Fruit fly (Drosophila melanogaster) whole organism, embryonic: ENCODE data around the gene CG43610.

Source experiments
- Adf1 ChIP-seq: fragments of 200-800 bp; sonication (Bioruptor generic); IDR thresholded peaks from 2 replicates; pipeline ENCODE4 v1.3.6; 2022; ENCODE audit warnings: missing biosample characterization, missing genetic modification characterization
- Bgb ChIP-seq: fragments of 200-800 bp; sonication (Bioruptor generic); IDR thresholded peaks from 2 replicates; pipeline ENCODE4 v1.3.6; 2022; ENCODE audit warnings: missing biosample characterization, missing genetic modification characterization; ENCODE audit not compliant: partially characterized antibody
- CG12071 ChIP-seq: fragments of 200-800 bp; sonication (Bioruptor generic); optimal IDR thresholded peaks from 3 replicates; lab custom pipeline; 2018; ENCODE audit warnings: missing biosample characterization, mild to moderate bottlenecking, missing genetic modification characterization
- CG12299 ChIP-seq: fragments of 200-800 bp; sonication (Bioruptor generic); optimal IDR thresholded peaks from 2 replicates; lab custom pipeline; 2018; ENCODE audit warnings: missing biosample characterization, mild to moderate bottlenecking, missing genetic modification characterization
- CG13287 ChIP-seq: fragments of 200-800 bp; sonication (Bioruptor generic); IDR thresholded peaks from 2 replicates; pipeline ENCODE4 v1.3.6; 2022; ENCODE audit warnings: missing biosample characterization, missing genetic modification characterization; ENCODE audit not compliant: partially characterized antibody
- CG30020 ChIP-seq: fragments of 200-800 bp; optimal IDR thresholded peaks from 2 replicates; lab custom pipeline; 2019; ENCODE audit warnings: missing biosample characterization, mild to moderate bottlenecking, missing genetic modification characterization, moderate library complexity
- CG31365 ChIP-seq: fragments of 200-800 bp; sonication (Bioruptor generic); optimal IDR thresholded peaks from 2 replicates; lab custom pipeline; 2018; ENCODE audit warnings: missing biosample characterization, mild to moderate bottlenecking, missing genetic modification characterization
- CG33213 ChIP-seq: fragments of 200-800 bp; sonication (Bioruptor generic); optimal IDR thresholded peaks from 3 replicates; lab custom pipeline; 2016; ENCODE audit warnings: missing biosample characterization, missing genetic modification characterization
- CG3726 ChIP-seq: fragments of 200-800 bp; sonication (Bioruptor generic); IDR thresholded peaks from 3 replicates; pipeline ENCODE4, ENCODE4 v1.3.6; 2022; ENCODE audit warnings: missing biosample characterization, missing genetic modification characterization
- CG6654 ChIP-seq: fragments of 200-800 bp; sonication (Bioruptor generic); optimal IDR thresholded peaks from 2 replicates; lab custom pipeline; 2017; ENCODE audit warnings: missing biosample characterization, mild to moderate bottlenecking, missing genetic modification characterization
- CG7372 ChIP-seq: fragments of 200-800 bp; sonication (Bioruptor generic); IDR thresholded peaks from 2 replicates; pipeline ENCODE4 v1.3.6; 2022; ENCODE audit warnings: missing biosample characterization, missing genetic modification characterization
- CG8359 ChIP-seq: fragments of 200-800 bp; sonication (Bioruptor generic); optimal IDR thresholded peaks from 2 replicates; lab custom pipeline; 2017; ENCODE audit warnings: missing biosample characterization, mild to moderate bottlenecking, missing genetic modification characterization, borderline replicate concordance
- CG9932 ChIP-seq: fragments of 200-800 bp; sonication (Bioruptor generic); IDR thresholded peaks from 2 replicates; pipeline ENCODE4 v1.3.6; 2022; ENCODE audit warnings: missing biosample characterization, missing genetic modification characterization
- Gug ChIP-seq: fragments of 200-800 bp; sonication (Bioruptor generic); IDR thresholded peaks from 4 replicates; pipeline ENCODE4 v1.3.6; 2022; ENCODE audit warnings: missing biosample characterization, missing genetic modification characterization
- Hey ChIP-seq: fragments of 200-800 bp; sonication (Bioruptor generic); optimal IDR thresholded peaks from 3 replicates; lab custom pipeline; 2018; ENCODE audit warnings: missing biosample characterization, mild to moderate bottlenecking, missing genetic modification characterization
- HmgZ ChIP-seq: fragments of 200-800 bp; sonication (Bioruptor generic); optimal IDR thresholded peaks from 2 replicates; lab custom pipeline; 2018; ENCODE audit warnings: missing biosample characterization, mild to moderate bottlenecking, missing genetic modification characterization
- Jarid2 ChIP-seq: fragments of 200-800 bp; sonication (Bioruptor generic); optimal IDR thresholded peaks from 3 replicates; lab custom pipeline; 2017; ENCODE audit warnings: mild to moderate bottlenecking, missing biosample characterization, missing genetic modification reagents, missing genetic modification characterization
- Meics ChIP-seq: fragments of 200-800 bp; sonication (Bioruptor generic); optimal IDR thresholded peaks from 2 replicates; lab custom pipeline; 2017; ENCODE audit warnings: missing biosample characterization, mild to moderate bottlenecking, missing genetic modification characterization
- Mrtf ChIP-seq: fragments of 200-800 bp; sonication (Bioruptor generic); IDR thresholded peaks from 3 replicates; pipeline ENCODE4 v1.3.6; 2022; ENCODE audit warnings: missing biosample characterization, missing genetic modification characterization
- NK7.1 ChIP-seq: fragments of 200-800 bp; sonication (Bioruptor generic); optimal IDR thresholded peaks from 3 replicates; lab custom pipeline; 2016; ENCODE audit warnings: missing biosample characterization, missing genetic modification characterization
- Taf1 ChIP-seq: fragments of 200-800 bp; sonication (Bioruptor generic); IDR thresholded peaks from 2 replicates; pipeline ENCODE4 v1.3.6; 2022; ENCODE audit warnings: missing biosample characterization, missing genetic modification characterization
- ash1 ChIP-seq: fragments of 200-800 bp; sonication (Bioruptor generic); optimal IDR thresholded peaks from 2 replicates; lab custom pipeline; 2018; ENCODE audit warnings: missing biosample characterization, mild to moderate bottlenecking, missing genetic modification characterization
- cato ChIP-seq: fragments of 200-800 bp; sonication (Bioruptor generic); optimal IDR thresholded peaks from 2 replicates; lab custom pipeline; 2016; ENCODE audit warnings: missing biosample characterization, missing genetic modification characterization, borderline replicate concordance
- cg ChIP-seq: fragments of 200-800 bp; sonication (Bioruptor generic); optimal IDR thresholded peaks from 3 replicates; lab custom pipeline; 2019; ENCODE audit warnings: missing biosample characterization, mild to moderate bottlenecking, missing genetic modification characterization, moderate library complexity
- chinmo ChIP-seq: fragments of 200-800 bp; sonication (Bioruptor generic); IDR thresholded peaks from 4 replicates; pipeline ENCODE4 v1.3.6; 2022; ENCODE audit warnings: missing biosample characterization, missing genetic modification characterization; ENCODE audit not compliant: partially characterized antibody
- da ChIP-seq: fragments of 200-800 bp; sonication (Bioruptor generic); optimal IDR thresholded peaks from 2 replicates; lab custom pipeline; 2016; ENCODE audit warnings: missing biosample characterization, missing genetic modification characterization
- dysf ChIP-seq: fragments of 200-800 bp; sonication (Bioruptor generic); IDR thresholded peaks from 3 replicates; pipeline ENCODE4 v1.3.6; 2022; ENCODE audit warnings: missing biosample characterization, missing genetic modification characterization
- ewg ChIP-seq: fragments of 200-800 bp; sonication (Bioruptor generic); optimal IDR thresholded peaks from 3 replicates; lab custom pipeline; 2017; ENCODE audit warnings: mild to moderate bottlenecking, missing biosample characterization, missing genetic modification reagents, missing genetic modification characterization
- exex ChIP-seq: fragments of 200-800 bp; sonication (Bioruptor generic); optimal IDR thresholded peaks from 4 replicates; lab custom pipeline; 2018; ENCODE audit warnings: missing biosample characterization, mild to moderate bottlenecking, missing genetic modification characterization, moderate library complexity
- ftz-f1 ChIP-seq: fragments of 200-800 bp; sonication (Bioruptor generic); optimal IDR thresholded peaks from 2 replicates; lab custom pipeline; 2016; ENCODE audit warnings: missing biosample characterization, missing genetic modification characterization
- klu ChIP-seq: fragments of 200-800 bp; sonication (Bioruptor generic); IDR thresholded peaks from 2 replicates; pipeline ENCODE4 v1.3.6; 2022; ENCODE audit warnings: missing biosample characterization, missing genetic modification characterization
- lab ChIP-seq: fragments of 200-800 bp; sonication (Bioruptor generic); optimal IDR thresholded peaks from 3 replicates; lab custom pipeline; 2017; ENCODE audit warnings: missing biosample characterization, missing genetic modification characterization, mild to moderate bottlenecking, moderate library complexity, missing genetic modification reagents
- lola ChIP-seq, 3 experiments: fragments of >200 bp in 2 of 3; fragments of 200-800 bp in 1 of 3; sonication (Bioruptor generic) in 1 of 3; optimal IDR thresholded peaks; 2 replicates each; lab custom pipeline; 2017 to 2019; ENCODE audit warnings: missing biosample characterization in 3 of 3, missing genetic modification characterization in 3 of 3, mild to moderate bottlenecking in 1 of 3, moderate library complexity in 1 of 3
- pfk ChIP-seq: fragments of 200-800 bp; sonication (Bioruptor generic); optimal IDR thresholded peaks from 2 replicates; lab custom pipeline; 2018; ENCODE audit warnings: missing biosample characterization, mild to moderate bottlenecking, missing genetic modification characterization, moderate library complexity
- prd ChIP-seq, 3 experiments: fragments of >200 bp in 2 of 3; fragments of 200-800 bp in 1 of 3; sonication (Bioruptor generic) in 1 of 3; optimal IDR thresholded peaks in 2 of 3; IDR thresholded peaks in 1 of 3; 2 replicates in 2 of 3; 3 replicates in 1 of 3; pipeline versions ENCODE4 v1.3.6 to Lab custom; 2017 to 2022; ENCODE audit warnings: missing biosample characterization in 1 of 3, missing genetic modification characterization in 1 of 3
- sc ChIP-seq, 3 experiments: fragments of >200 bp in 2 of 3; fragments of 200-800 bp in 1 of 3; sonication (Bioruptor generic) in 1 of 3; optimal IDR thresholded peaks; 2 replicates in 2 of 3; 3 replicates in 1 of 3; lab custom pipeline; 2017; ENCODE audit warnings: mild to moderate bottlenecking in 1 of 3, missing biosample characterization in 1 of 3, missing genetic modification characterization in 1 of 3, missing genetic modification reagents in 1 of 3
- schlank ChIP-seq: fragments of 200-800 bp; sonication (Bioruptor generic); optimal IDR thresholded peaks from 2 replicates; lab custom pipeline; 2018; ENCODE audit warnings: missing biosample characterization, mild to moderate bottlenecking, missing genetic modification characterization
- sd ChIP-seq: fragments of 200-800 bp; sonication (Bioruptor generic); optimal IDR thresholded peaks from 3 replicates; lab custom pipeline; 2018; ENCODE audit warnings: missing biosample characterization, mild to moderate bottlenecking, missing genetic modification characterization, moderate library complexity
- sens-2 ChIP-seq: fragments of 200-800 bp; sonication (Bioruptor generic); IDR thresholded peaks from 2 replicates; pipeline ENCODE4 v1.3.6; 2022; ENCODE audit warnings: missing biosample characterization, missing genetic modification characterization
- sob ChIP-seq: fragments of 200-800 bp; sonication (Bioruptor generic); IDR thresholded peaks from 2 replicates; pipeline ENCODE4 v1.3.6; 2022; ENCODE audit warnings: missing biosample characterization, missing genetic modification characterization
- stc ChIP-seq: fragments of 200-800 bp; sonication (Bioruptor generic); IDR thresholded peaks from 2 replicates; pipeline ENCODE4 v1.3.6; 2022; ENCODE audit warnings: missing biosample characterization, missing genetic modification characterization
- sug ChIP-seq: fragments of 200-800 bp; optimal IDR thresholded peaks from 2 replicates; lab custom pipeline; 2019; ENCODE audit warnings: missing biosample characterization, mild to moderate bottlenecking, missing genetic modification characterization, moderate library complexity
- ttk ChIP-seq: fragments of 200-800 bp; sonication (Bioruptor generic); IDR thresholded peaks from 2 replicates; pipeline ENCODE4 v2.1.2; 2022; ENCODE audit warnings: missing biosample characterization, missing genetic modification characterization
- twi ChIP-seq: fragments of 200-800 bp; optimal IDR thresholded peaks from 2 replicates; lab custom pipeline; 2019; ENCODE audit warnings: missing biosample characterization, mild to moderate bottlenecking, missing genetic modification characterization, moderate library complexity
- unpg ChIP-seq: fragments of 200-800 bp; sonication (Bioruptor generic); optimal IDR thresholded peaks from 3 replicates; lab custom pipeline; 2018; ENCODE audit warnings: missing biosample characterization, mild to moderate bottlenecking, missing genetic modification characterization, moderate library complexity
- zf30C ChIP-seq: fragments of 200-800 bp; sonication (Bioruptor generic); optimal IDR thresholded peaks from 3 replicates; lab custom pipeline; 2018; ENCODE audit warnings: missing biosample characterization, mild to moderate bottlenecking, missing genetic modification characterization

CG43610 gene

DNA sequence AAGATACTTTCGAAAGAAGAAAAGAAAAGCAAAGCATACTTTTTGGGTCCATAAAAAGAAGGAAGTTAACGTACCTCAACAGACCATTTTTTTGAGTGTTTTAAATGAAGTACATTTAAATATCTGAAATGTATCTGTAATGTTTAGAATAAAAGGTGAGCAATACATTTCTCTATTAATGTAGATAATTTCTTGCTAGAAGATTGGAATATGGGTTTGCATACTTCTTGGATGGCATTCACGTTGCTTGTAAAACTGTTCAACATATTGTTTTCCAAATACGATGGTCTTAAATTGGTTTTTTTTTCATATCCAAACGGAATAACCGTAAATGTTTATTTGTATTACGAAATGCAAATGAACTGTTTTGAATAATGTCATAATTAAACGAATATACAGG, 6.8 kb downstream of the CG43610 start, which contains the start of gene CG17375:
Gene CG17375 (minus strand): TSS at position 10 of the 400 bp plus-strand sequence.
- no peak for TF ChIP-seq lab
- no peak for TF ChIP-seq zf30C (GFP tag; lab: Kevin White, UChicago)
- peak; percentile 92 for TF ChIP-seq CG6654 (GFP tag; lab: Kevin White, UChicago)
- TF ChIP-seq Taf1 (GFP tag; lab: Robert Waterston, UW) = no peak
- TF ChIP-seq sc (optimal IDR thresholded peaks at IDR 0.05; lab: Kevin White, UChicago) = no peak
- no peak for TF ChIP-seq sc (GFP tag; optimal IDR thresholded peaks at IDR 0.05; lab: Kevin White, UChicago)
- TF ChIP-seq NK7.1 = no peak
- TF ChIP-seq prd (optimal IDR thresholded peaks at IDR 0.05; lab: Kevin White, UChicago) = peak in 1 of 2 experiments; percentile 39
- no peak for TF ChIP-seq prd (GFP tag; IDR thresholded peaks at IDR 0.05; lab: Robert Waterston, UW)
- no peak for TF ChIP-seq dysf (GFP tag; lab: Robert Waterston, UW)
- TF ChIP-seq CG12071 (GFP tag; lab: Kevin White, UChicago) = no peak

DNA sequence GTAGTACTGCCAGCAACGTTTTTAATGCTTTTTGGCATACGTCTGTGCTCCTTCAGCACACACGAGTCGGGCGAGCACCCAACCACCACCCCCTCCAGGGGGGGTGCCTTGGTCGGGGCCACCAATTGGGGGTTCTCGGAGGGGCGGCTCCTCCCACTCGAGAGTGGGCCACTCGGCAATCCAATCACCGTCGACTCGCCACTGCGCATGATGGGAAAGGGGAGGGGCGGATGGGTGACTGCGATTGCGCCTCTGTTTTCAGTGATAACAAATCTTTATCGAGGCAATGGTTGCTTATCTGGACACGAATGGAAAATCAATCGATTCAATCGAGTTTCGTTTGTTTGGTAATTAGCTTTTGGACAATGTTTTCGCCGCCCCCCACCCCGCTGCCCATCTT, 18.5 kb downstream of the CG43610 start:
- TF ChIP-seq schlank = no peak
- TF ChIP-seq CG3726 (GFP tag; lab: Robert Waterston, UW) = 0 out of 3 replicates have a peak, but pooled peaks have one; percentile 7
- peak; percentile 25 for TF ChIP-seq ash1 (GFP tag; lab: Kevin White, UChicago)
- no peak for TF ChIP-seq CG33213 (GFP tag; lab: Kevin White, UChicago)
- TF ChIP-seq exex (tag; lab: Kevin White, UChicago) = peak; percentile 59
- no peak for TF ChIP-seq CG30020 (tag; lab: Kevin White, UChicago)
- TF ChIP-seq CG12299 = no peak
- no peak for TF ChIP-seq Gug (GFP tag; lab: Robert Waterston, UW)
- TF ChIP-seq CG8359 (GFP tag; lab: Kevin White, UChicago) = no peak
- no peak for TF ChIP-seq klu (GFP tag; lab: Robert Waterston, UW)
- TF ChIP-seq stc (GFP tag; lab: Robert Waterston, UW) = 0 out of 2 replicates have a peak, but pooled peaks have one; percentile 13
- no peak for TF ChIP-seq ttk
- peak; percentile 47 for TF ChIP-seq ftz-f1
- peak; percentile 7; the same call in 1 of the 2 replicates for TF ChIP-seq CG13287 (GFP tag; lab: Robert Waterston, UW)
- peak; percentile 84 for TF ChIP-seq sens-2 (GFP tag; lab: Robert Waterston, UW)
- peak; percentile 83; the same call in 1 of the 4 replicates for TF ChIP-seq chinmo (GFP tag; lab: Robert Waterston, UW)
- TF ChIP-seq CG31365 (tag; lab: Kevin White, UChicago) = no peak
- TF ChIP-seq Meics (GFP tag; lab: Kevin White, UChicago) = no peak
- no peak for TF ChIP-seq unpg (GFP tag; lab: Kevin White, UChicago)
- TF ChIP-seq Adf1 (GFP tag; lab: Robert Waterston, UW) = peak; percentile 74
- TF ChIP-seq twi (tag; lab: Kevin White, UChicago) = no peak
- peak in 1 of 3 experiments; percentile 29 for TF ChIP-seq lola (GFP tag; optimal IDR thresholded peaks at IDR 0.05; lab: Kevin White, UChicago)
- peak; percentile 30; the same call in 1 of the 2 replicates for TF ChIP-seq Bgb (GFP tag; lab: Robert Waterston, UW)
- TF ChIP-seq CG7372 (GFP tag; lab: Robert Waterston, UW) = no peak
- 0 out of 2 replicates have a peak, but pooled peaks have one; percentile 20 for TF ChIP-seq CG9932
- peak; percentile 85 for TF ChIP-seq sug (tag; lab: Kevin White, UChicago)
- no peak for TF ChIP-seq cato (GFP tag; lab: Kevin White, UChicago)
- peak; percentile 4 for TF ChIP-seq lab
- TF ChIP-seq CG12071 (GFP tag; lab: Kevin White, UChicago) = peak; percentile 63
- no peak for TF ChIP-seq da (GFP tag; lab: Kevin White, UChicago)
- TF ChIP-seq cg = peak; percentile 44
- 0 out of 2 replicates have a peak, but pooled peaks have one; percentile 9 for TF ChIP-seq sob
- TF ChIP-seq Jarid2 (GFP tag; lab: Kevin White, UChicago) = peak; percentile 22
- TF ChIP-seq Mrtf (GFP tag; lab: Robert Waterston, UW) = 0 out of 3 replicates have a peak, but pooled peaks have one; percentile 14
- TF ChIP-seq HmgZ (tag; lab: Kevin White, UChicago) = peak; percentile 34
- peak; percentile 81 for TF ChIP-seq pfk (GFP tag; lab: Kevin White, UChicago)
- TF ChIP-seq sd = peak; percentile 99
- peak; percentile 73 for TF ChIP-seq ewg (GFP tag; lab: Kevin White, UChicago)
- peak; percentile 13 for TF ChIP-seq Hey (tag; lab: Kevin White, UChicago)
